Worm (Caenorhabditis elegans): Measurements from ENCODE around the gene Y94H6A.5.

Y94H6A.5 gene

DNA sequence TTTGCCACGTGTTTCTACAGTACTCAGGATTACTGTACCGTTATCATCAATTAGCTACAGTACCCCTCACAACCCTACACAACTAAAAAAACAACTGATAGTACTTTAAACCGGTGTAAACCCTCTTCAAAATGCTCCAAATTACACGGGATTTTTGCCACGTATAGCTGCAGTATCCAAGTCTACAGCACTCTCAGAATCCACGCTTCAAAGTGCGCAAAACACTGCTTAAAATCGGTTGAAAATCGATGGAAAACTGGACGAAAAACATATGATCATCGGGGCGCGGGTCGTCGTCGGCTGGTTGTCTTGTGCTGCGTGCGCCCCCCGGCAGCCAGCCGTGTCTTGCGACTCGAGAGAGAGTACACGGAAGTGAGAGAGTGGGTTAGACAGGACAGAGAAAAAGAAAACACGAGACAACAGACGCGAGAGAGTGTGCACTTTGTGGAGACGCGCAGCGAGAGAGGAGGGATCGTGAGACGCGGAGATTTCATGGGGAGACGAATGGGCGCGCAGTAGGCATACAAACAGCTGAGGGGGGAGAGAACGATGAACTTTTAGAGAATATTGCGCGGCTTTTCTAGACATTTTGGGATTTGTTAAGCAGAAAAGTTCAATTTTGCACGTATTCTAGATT, 4.7 kb upstream of the Y94H6A.5 start:
- peak; percentile 66; the same call in 1 of the 2 replicates for TF ChIP-seq C06A6.2 (GFP tag; conservative IDR thresholded peaks at IDR 0.05)
- no peak for TF ChIP-seq madf-3 (GFP tag; IDR thresholded peaks at IDR 0.05)
- peak; percentile 82 for TF ChIP-seq dox-1 (GFP tag; IDR thresholded peaks at IDR 0.05)
- TF ChIP-seq C17E4.6 (GFP tag; IDR thresholded peaks at IDR 0.05), result no peak
- TF ChIP-seq sdz-38 (tag; optimal IDR thresholded peaks at IDR 0.05), result no peak
- peak in 1 of 3 experiments; percentile 30 for TF ChIP-seq lin-35 (GFP tag; optimal IDR thresholded peaks at IDR 0.05)
- no peak for TF ChIP-seq Y53F4B.3 (GFP tag; IDR thresholded peaks at IDR 0.05)
- TF ChIP-seq K12H6.12 (tag; optimal IDR thresholded peaks at IDR 0.05), result peak; percentile 85
- peak in 1 of 2 experiments; percentile 58 for TF ChIP-seq let-607 (tag; optimal IDR thresholded peaks at IDR 0.05)
- TF ChIP-seq snpc-3.4 (tag; optimal IDR thresholded peaks at IDR 0.05), result no peak
- TF ChIP-seq ztf-22 (GFP tag; optimal IDR thresholded peaks at IDR 0.05), result no peak
- peak; percentile 15 for TF ChIP-seq ztf-3 (GFP tag; optimal IDR thresholded peaks at IDR 0.05)
- no peak for TF ChIP-seq sea-2 (GFP tag; IDR thresholded peaks at IDR 0.05)
- no peak for TF ChIP-seq F22D6.2 (tag; optimal IDR thresholded peaks at IDR 0.05)
- peak; percentile 82 for TF ChIP-seq ceh-27 (GFP tag; optimal IDR thresholded peaks at IDR 0.05)
- peak; percentile 71 for TF ChIP-seq chd-7 (tag; optimal IDR thresholded peaks at IDR 0.05)
- no peak for TF ChIP-seq xnd-1 (tag; optimal IDR thresholded peaks at IDR 0.05)
- no peak for TF ChIP-seq lsy-27 (tag; optimal IDR thresholded peaks at IDR 0.05; ENCODE audit: borderline replicate concordance, insufficient read depth)
- TF ChIP-seq ztf-26 (tag; optimal IDR thresholded peaks at IDR 0.05), result peak; percentile 60
- no peak for TF ChIP-seq lir-1 (GFP tag; conservative IDR thresholded peaks at IDR 0.05)
- TF ChIP-seq hlh-12 (tag; optimal IDR thresholded peaks at IDR 0.05), result no peak
- peak; percentile 72; the same call in 1 of the 2 replicates for TF ChIP-seq let-526 (GFP tag; IDR thresholded peaks at IDR 0.05)
- TF ChIP-seq dpl-1 (GFP tag; optimal IDR thresholded peaks at IDR 0.05), result no peak
- peak; percentile 66; the same call in 1 of the 2 replicates for TF ChIP-seq egrh-3 (GFP tag; IDR thresholded peaks at IDR 0.05)
- TF ChIP-seq tbx-9 (tag; optimal IDR thresholded peaks at IDR 0.05; ENCODE audit: borderline replicate concordance), result no peak
- TF ChIP-seq K11D2.4 (GFP tag; IDR thresholded peaks at IDR 0.05), result peak; percentile 77
- no peak for TF ChIP-seq ccch-3 (GFP tag; optimal IDR thresholded peaks at IDR 0.05)
- TF ChIP-seq unc-130 (GFP tag; optimal IDR thresholded peaks at IDR 0.05), result no peak
- TF ChIP-seq nhr-80 (tag; optimal IDR thresholded peaks at IDR 0.05), result peak; percentile 68
- no peak for TF ChIP-seq F33H1.4 (GFP tag; IDR thresholded peaks at IDR 0.05)
- no peak for TF ChIP-seq F49E8.2 (tag; optimal IDR thresholded peaks at IDR 0.05; ENCODE audit: insufficient read depth)
- TF ChIP-seq madf-10 (tag; optimal IDR thresholded peaks at IDR 0.05), result peak; percentile 65
- TF ChIP-seq nhr-27 (tag; optimal IDR thresholded peaks at IDR 0.05), result no peak
- peak; percentile 53 for TF ChIP-seq somi-1 (GFP tag; optimal IDR thresholded peaks at IDR 0.05)
- TF ChIP-seq die-1 (tag; optimal IDR thresholded peaks at IDR 0.05), result peak; percentile 5
- no peak for TF ChIP-seq F57A8.1 (GFP tag; optimal IDR thresholded peaks at IDR 0.05)
- peak; percentile 69 for TF ChIP-seq ztf-18 (tag; optimal IDR thresholded peaks at IDR 0.05)
- peak; percentile 33 for TF ChIP-seq gei-17 (GFP tag; optimal IDR thresholded peaks at IDR 0.05)
- TF ChIP-seq Y56A3A.18 (GFP tag; IDR thresholded peaks at IDR 0.05), result no peak
- peak; percentile 98 for TF ChIP-seq zfh-2 (GFP tag; conservative IDR thresholded peaks at IDR 0.05)
- TF ChIP-seq sptf-2 (GFP tag; optimal IDR thresholded peaks at IDR 0.05), result no peak
- no peak for TF ChIP-seq hrde-1 (tag; optimal IDR thresholded peaks at IDR 0.05; ENCODE audit: borderline replicate concordance)
- TF ChIP-seq Y53G8AR.9 (GFP tag; conservative IDR thresholded peaks at IDR 0.05), result 0 out of 2 replicates have a peak, but pooled peaks have one; percentile 63
- no peak for TF ChIP-seq madf-8 (GFP tag; conservative IDR thresholded peaks at IDR 0.05)
- TF ChIP-seq atf-7 (tag; optimal IDR thresholded peaks at IDR 0.05), result peak; percentile 61
- TF ChIP-seq nfyb-1 (GFP tag; IDR thresholded peaks at IDR 0.05), result peak; percentile 78
- TF ChIP-seq ceh-91 (GFP tag; IDR thresholded peaks at IDR 0.05), result no peak

All from whole organism, young adult.